Fruit fly (Drosophila melanogaster) whole organism, embryonic: Measurements from ENCODE around the gene UQCR-14L.

Experiments used
- CG10366 ChIP-seq: fragments of 200-800 bp; sonication (Bioruptor generic); IDR thresholded peaks from 2 replicates; pipeline ENCODE4 v1.3.6; 2022; ENCODE audit warnings: missing biosample characterization, missing genetic modification characterization
- CG10431 ChIP-seq: fragments of 200-800 bp; sonication (Bioruptor generic); optimal IDR thresholded peaks from 3 replicates; lab custom pipeline; 2018; ENCODE audit warnings: missing biosample characterization, mild to moderate bottlenecking, missing genetic modification characterization
- CG10462 ChIP-seq: fragments of 200-800 bp; sonication (Bioruptor generic); optimal IDR thresholded peaks from 2 replicates; lab custom pipeline; 2016; ENCODE audit warnings: missing biosample characterization, missing genetic modification characterization
- CG10565 ChIP-seq: fragments of 200-800 bp; sonication (Bioruptor generic); optimal IDR thresholded peaks from 3 replicates; lab custom pipeline; 2016; ENCODE audit warnings: missing biosample characterization, mild to moderate bottlenecking, missing genetic modification characterization
- CG10959 ChIP-seq: fragments of 200-800 bp; sonication (Bioruptor generic); IDR thresholded peaks from 2 replicates; pipeline ENCODE4 v1.3.6; 2022; ENCODE audit warnings: missing biosample characterization, missing genetic modification characterization
- CG12104 ChIP-seq: fragments of 200-800 bp; sonication (Bioruptor generic); optimal IDR thresholded peaks from 3 replicates; lab custom pipeline; 2016; ENCODE audit warnings: missing biosample characterization, missing genetic modification characterization
- CG12659 ChIP-seq: fragments of 200-800 bp; sonication (Bioruptor generic); optimal IDR thresholded peaks from 3 replicates; lab custom pipeline; 2017; ENCODE audit warnings: mild to moderate bottlenecking, missing biosample characterization, missing genetic modification reagents, missing genetic modification characterization
- CG12769 ChIP-seq: fragments of 200-800 bp; sonication (Bioruptor generic); optimal IDR thresholded peaks from 2 replicates; lab custom pipeline; 2019; ENCODE audit warnings: missing biosample characterization, mild to moderate bottlenecking, missing genetic modification characterization, moderate library complexity
- CG13624 ChIP-seq: fragments of 200-800 bp; sonication (Bioruptor generic); optimal IDR thresholded peaks from 2 replicates; lab custom pipeline; 2016; ENCODE audit warnings: missing biosample characterization, missing genetic modification characterization
- CG14050 ChIP-seq: fragments of 200-800 bp; sonication (Bioruptor generic); IDR thresholded peaks from 3 replicates; pipeline ENCODE4 v1.3.6; 2022; ENCODE audit warnings: missing biosample characterization, missing genetic modification characterization
- CG15514 ChIP-seq: fragments of 200-800 bp; sonication (Bioruptor generic); optimal IDR thresholded peaks from 3 replicates; lab custom pipeline; 2017; ENCODE audit warnings: missing biosample characterization, missing genetic modification characterization, mild to moderate bottlenecking, moderate library complexity, missing genetic modification reagents
- CG15601 ChIP-seq: fragments of 200-800 bp; sonication (Bioruptor generic); optimal IDR thresholded peaks from 3 replicates; lab custom pipeline; 2019; ENCODE audit warnings: missing biosample characterization, mild to moderate bottlenecking, missing genetic modification characterization, moderate library complexity
- CG15696 ChIP-seq: fragments of 200-800 bp; sonication (Bioruptor generic); optimal IDR thresholded peaks from 2 replicates; lab custom pipeline; 2019; ENCODE audit warnings: missing biosample characterization, mild to moderate bottlenecking, missing genetic modification characterization, moderate library complexity
- CG1792 ChIP-seq: fragments of 200-800 bp; sonication (Bioruptor generic); optimal IDR thresholded peaks from 2 replicates; lab custom pipeline; 2016; ENCODE audit warnings: missing biosample characterization, missing genetic modification characterization
- CG2712 ChIP-seq: fragments of 200-800 bp; optimal IDR thresholded peaks from 3 replicates; lab custom pipeline; 2019; ENCODE audit warnings: missing biosample characterization, mild to moderate bottlenecking, missing genetic modification characterization, moderate library complexity
- CG3065 ChIP-seq: fragments of 200-800 bp; sonication (Bioruptor generic); optimal IDR thresholded peaks from 2 replicates; lab custom pipeline; 2016; ENCODE audit warnings: missing biosample characterization, missing genetic modification characterization
- CG31365 ChIP-seq: fragments of 200-800 bp; sonication (Bioruptor generic); optimal IDR thresholded peaks from 2 replicates; lab custom pipeline; 2018; ENCODE audit warnings: missing biosample characterization, mild to moderate bottlenecking, missing genetic modification characterization
- CG3163 ChIP-seq: fragments of 200-800 bp; sonication (Bioruptor generic); optimal IDR thresholded peaks from 3 replicates; lab custom pipeline; 2016; ENCODE audit warnings: missing biosample characterization, missing genetic modification characterization
- CG33213 ChIP-seq: fragments of 200-800 bp; sonication (Bioruptor generic); optimal IDR thresholded peaks from 3 replicates; lab custom pipeline; 2016; ENCODE audit warnings: missing biosample characterization, missing genetic modification characterization
- CG4617 ChIP-seq: fragments of 200-800 bp; sonication (Bioruptor generic); optimal IDR thresholded peaks from 3 replicates; lab custom pipeline; 2016; ENCODE audit warnings: missing biosample characterization, missing genetic modification characterization, borderline replicate concordance
- CG4820 ChIP-seq: fragments of 200-800 bp; sonication (Bioruptor generic); optimal IDR thresholded peaks from 3 replicates; lab custom pipeline; 2016; ENCODE audit warnings: missing biosample characterization, missing genetic modification characterization
- CG6689 ChIP-seq: fragments of 200-800 bp; sonication (Bioruptor generic); IDR thresholded peaks from 2 replicates; pipeline ENCODE4 v1.3.6; 2022; ENCODE audit warnings: missing biosample characterization, missing genetic modification characterization
- CG7745 ChIP-seq: fragments of 200-800 bp; sonication (Bioruptor generic); optimal IDR thresholded peaks from 2 replicates; lab custom pipeline; 2018; ENCODE audit warnings: missing biosample characterization, mild to moderate bottlenecking, missing genetic modification characterization, moderate library complexity
- CG7839 ChIP-seq: fragments of 200-800 bp; sonication (Bioruptor generic); optimal IDR thresholded peaks from 3 replicates; lab custom pipeline; 2018; ENCODE audit warnings: missing biosample characterization, mild to moderate bottlenecking, missing genetic modification characterization, moderate library complexity
- CG8388 ChIP-seq: fragments of 200-800 bp; sonication (Bioruptor generic); optimal IDR thresholded peaks from 2 replicates; lab custom pipeline; 2019; ENCODE audit warnings: missing biosample characterization, mild to moderate bottlenecking, missing genetic modification characterization, moderate library complexity
- Dbx ChIP-seq: fragments of 200-800 bp; sonication (Bioruptor generic); IDR thresholded peaks from 3 replicates; pipeline ENCODE4 v1.3.6; 2022; ENCODE audit warnings: missing biosample characterization, missing genetic modification characterization
- Dfd ChIP-seq, 2 experiments: fragments of >200 bp; optimal IDR thresholded peaks; 2 replicates each; lab custom pipeline; 2017; ENCODE audit warnings: missing biosample characterization in 2 of 2, missing genetic modification characterization in 2 of 2
- Dp ChIP-seq: fragments of 200-800 bp; sonication (Bioruptor generic); optimal IDR thresholded peaks from 2 replicates; lab custom pipeline; 2018; ENCODE audit warnings: missing biosample characterization, mild to moderate bottlenecking, missing genetic modification characterization, moderate library complexity
- E2f1 ChIP-seq: fragments of 200-800 bp; sonication (Bioruptor generic); IDR thresholded peaks from 2 replicates; pipeline ENCODE4 v1.3.6; 2022; ENCODE audit warnings: missing biosample characterization, missing genetic modification characterization
- HHEX ChIP-seq: fragments of 200-800 bp; sonication (Bioruptor generic); optimal IDR thresholded peaks from 3 replicates; lab custom pipeline; 2017; ENCODE audit warnings: missing biosample characterization, mild to moderate bottlenecking, missing genetic modification characterization, missing genetic modification reagents
- Kr ChIP-seq: fragments of 200-800 bp; sonication (Bioruptor generic); optimal IDR thresholded peaks from 2 replicates; lab custom pipeline; 2017; ENCODE audit warnings: missing biosample characterization, mild to moderate bottlenecking, missing genetic modification characterization
- NFAT ChIP-seq: fragments of 200-800 bp; sonication (Bioruptor generic); IDR thresholded peaks from 2 replicates; pipeline ENCODE4 v1.3.6; 2022; ENCODE audit warnings: missing biosample characterization, missing genetic modification characterization
- Ptx1 ChIP-seq: fragments of 200-800 bp; sonication (Bioruptor generic); IDR thresholded peaks from 2 replicates; pipeline ENCODE4 v1.3.6; 2022; ENCODE audit warnings: missing biosample characterization, missing genetic modification characterization
- ato ChIP-seq: fragments of 200-800 bp; sonication (Bioruptor generic); IDR thresholded peaks from 2 replicates; pipeline ENCODE4 v1.3.6; 2022; ENCODE audit warnings: missing biosample characterization, missing genetic modification characterization; ENCODE audit not compliant: partially characterized antibody
- bab2 ChIP-seq: fragments of 200-800 bp; sonication (Bioruptor generic); optimal IDR thresholded peaks from 2 replicates; lab custom pipeline; 2016; ENCODE audit warnings: missing biosample characterization, missing genetic modification characterization
- cg ChIP-seq: fragments of 200-800 bp; sonication (Bioruptor generic); optimal IDR thresholded peaks from 3 replicates; lab custom pipeline; 2019; ENCODE audit warnings: missing biosample characterization, mild to moderate bottlenecking, missing genetic modification characterization, moderate library complexity
- crp ChIP-seq, 2 experiments: fragments of 200-800 bp; sonication (Bioruptor generic); optimal IDR thresholded peaks; 2 replicates in 1 of 2; 3 replicates in 1 of 2; lab custom pipeline; 2017; ENCODE audit warnings: missing biosample characterization in 2 of 2, missing genetic modification characterization in 2 of 2, mild to moderate bottlenecking in 1 of 2, moderate library complexity in 1 of 2
- ems ChIP-seq: fragments of 200-800 bp; sonication (Bioruptor generic); optimal IDR thresholded peaks from 3 replicates; lab custom pipeline; 2016; ENCODE audit warnings: missing biosample characterization, missing genetic modification characterization
- fru ChIP-seq: fragments of >200 bp; optimal IDR thresholded peaks from 2 replicates; lab custom pipeline; 2017
- gfzf ChIP-seq: fragments of 200-800 bp; sonication (Bioruptor generic); optimal IDR thresholded peaks from 2 replicates; lab custom pipeline; 2016; ENCODE audit warnings: missing biosample characterization, mild to moderate bottlenecking, missing genetic modification characterization, moderate library complexity
- grn ChIP-seq: fragments of 200-800 bp; sonication (Bioruptor generic); optimal IDR thresholded peaks from 3 replicates; lab custom pipeline; 2017; ENCODE audit warnings: missing biosample characterization, missing genetic modification characterization
- gsb ChIP-seq: fragments of 200-800 bp; sonication (Bioruptor generic); IDR thresholded peaks from 2 replicates; pipeline ENCODE4 v1.3.6; 2022; ENCODE audit warnings: missing biosample characterization, missing genetic modification characterization
- gt ChIP-seq: fragments of 200-800 bp; sonication (Bioruptor generic); IDR thresholded peaks from 2 replicates; pipeline ENCODE4 v1.3.6; 2022; ENCODE audit warnings: missing biosample characterization, missing genetic modification characterization
- lilli ChIP-seq: fragments of 200-800 bp; sonication (Bioruptor generic); optimal IDR thresholded peaks from 3 replicates; lab custom pipeline; 2016; ENCODE audit warnings: missing biosample characterization, missing genetic modification characterization
- luna ChIP-seq: fragments of 200-800 bp; sonication (Bioruptor generic); optimal IDR thresholded peaks from 2 replicates; lab custom pipeline; 2016; ENCODE audit warnings: missing biosample characterization, missing genetic modification characterization
- mam ChIP-seq: fragments of 200-800 bp; sonication (Bioruptor generic); optimal IDR thresholded peaks from 3 replicates; lab custom pipeline; 2016; ENCODE audit warnings: missing biosample characterization, missing genetic modification characterization
- pros ChIP-seq: fragments of 200-800 bp; sonication (Bioruptor generic); optimal IDR thresholded peaks from 3 replicates; lab custom pipeline; 2019; ENCODE audit warnings: missing biosample characterization, mild to moderate bottlenecking, missing genetic modification characterization, moderate library complexity
- pzg ChIP-seq: fragments of 200-800 bp; sonication (Bioruptor generic); optimal IDR thresholded peaks from 3 replicates; lab custom pipeline; 2018; ENCODE audit warnings: missing biosample characterization, mild to moderate bottlenecking, missing genetic modification characterization, moderate library complexity
- unpg ChIP-seq: fragments of 200-800 bp; sonication (Bioruptor generic); optimal IDR thresholded peaks from 3 replicates; lab custom pipeline; 2018; ENCODE audit warnings: missing biosample characterization, mild to moderate bottlenecking, missing genetic modification characterization, moderate library complexity

UQCR-14L gene

DNA sequence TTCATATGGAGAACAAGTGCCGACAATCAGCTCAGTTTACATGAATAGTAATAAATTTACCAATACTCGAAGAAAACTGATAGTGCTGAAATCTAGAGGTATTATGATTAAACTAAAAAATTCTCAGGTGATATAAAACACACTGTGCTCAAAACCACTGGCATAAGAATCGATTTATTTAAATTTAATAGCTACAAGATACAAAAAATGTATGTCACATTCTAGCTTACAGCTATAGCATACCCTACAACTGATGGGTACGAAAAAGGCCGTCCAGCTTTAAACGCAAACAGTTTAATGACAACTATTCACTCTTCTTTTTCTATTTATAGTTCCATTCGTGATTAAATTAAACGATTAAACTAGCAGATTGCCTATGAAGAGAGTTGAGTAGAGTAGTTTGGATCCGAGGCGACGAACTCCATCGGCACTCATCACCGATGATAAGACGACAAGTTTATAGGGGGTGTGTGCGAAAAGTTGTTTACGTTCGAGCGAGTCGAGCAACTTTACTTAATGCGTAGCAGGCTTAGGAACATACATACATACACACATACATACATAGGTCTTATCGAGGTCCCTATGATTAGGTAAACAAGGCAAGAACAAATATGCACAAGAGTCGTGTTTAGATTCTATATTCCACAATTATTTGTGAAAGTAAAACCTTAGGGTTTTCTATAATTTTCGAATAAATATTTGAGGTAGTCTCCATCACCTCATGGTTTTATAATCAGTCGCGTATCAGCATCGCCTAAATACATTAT lies 35.1 kb downstream of the UQCR-14L start (continued):
- TF ChIP-seq CG10462 (GFP tag; lab: Kevin White, UChicago) (peak; percentile 66), CG12769 (tag; lab: Kevin White, UChicago) (peak; percentile 57), CG7745 (tag; lab: Kevin White, UChicago) (peak; percentile 61), pzg (GFP tag; lab: Kevin White, UChicago) (no peak), CG2712 (tag; lab: Kevin White, UChicago) (peak; percentile 52), luna (GFP tag; lab: Kevin White, UChicago) (peak; percentile 30), CG14050 (GFP tag; lab: Robert Waterston, UW) (peak; percentile 26; the same call in 2 of the 3 replicates), CG3163 (GFP tag; lab: Kevin White, UChicago) (peak; percentile 62), CG15514 (peak; percentile 58), CG10366 (GFP tag; lab: Robert Waterston, UW) (peak; percentile 63; the same call in 1 of the 2 replicates), Dp (GFP tag; lab: Kevin White, UChicago) (no peak), CG7839 (tag; lab: Kevin White, UChicago) (peak; percentile 64), crp (GFP tag; optimal IDR thresholded peaks at IDR 0.05; lab: Kevin White, UChicago) (peak in 1 of 2 experiments; percentile 36), CG33213 (GFP tag; lab: Kevin White, UChicago) (peak; percentile 84), gfzf (peak; percentile 7), unpg (GFP tag; lab: Kevin White, UChicago) (peak; percentile 55), Dbx (GFP tag; lab: Robert Waterston, UW) (peak; percentile 75; the same call in 2 of the 3 replicates), bab2 (GFP tag; lab: Kevin White, UChicago) (peak; percentile 91), CG13624 (GFP tag; lab: Kevin White, UChicago) (peak; percentile 60), CG10959 (peak; percentile 81), CG4617 (no peak), CG15696 (tag; lab: Kevin White, UChicago) (peak; percentile 94), ems (GFP tag; lab: Kevin White, UChicago) (peak; percentile 6), CG12659 (GFP tag; lab: Kevin White, UChicago) (peak; percentile 69), Kr (GFP tag; lab: Kevin White, UChicago) (peak; percentile 89), CG1792 (GFP tag; lab: Kevin White, UChicago) (peak; percentile 94), CG10565 (GFP tag; lab: Kevin White, UChicago) (peak; percentile 28), NFAT (GFP tag; lab: Robert Waterston, UW) (peak; percentile 80), CG12104 (GFP tag; lab: Kevin White, UChicago) (peak; percentile 64), E2f1 (GFP tag; lab: Robert Waterston, UW) (peak; percentile 56), CG6689 (GFP tag; lab: Robert Waterston, UW) (peak; percentile 54), CG10431 (no peak), fru (lab: Kevin White, UChicago) (no peak), cg (GFP tag; lab: Kevin White, UChicago) (peak; percentile 1), CG15601 (peak; percentile 75), ato (no peak), gsb (GFP tag; lab: Robert Waterston, UW) (peak; percentile 50), CG4820 (GFP tag; lab: Kevin White, UChicago) (peak; percentile 58), Dfd (GFP tag; optimal IDR thresholded peaks at IDR 0.05; lab: Kevin White, UChicago) (no peak), pros (GFP tag; lab: Kevin White, UChicago) (no peak), lilli (GFP tag; lab: Kevin White, UChicago) (peak; percentile 80), grn (GFP tag; lab: Kevin White, UChicago) (peak; percentile 71), CG8388 (GFP tag; lab: Kevin White, UChicago) (no peak), CG31365 (peak; percentile 5), Ptx1 (GFP tag; lab: Robert Waterston, UW) (peak; percentile 81), HHEX (GFP tag; lab: Kevin White, UChicago) (peak; percentile 66), CG3065 (GFP tag; lab: Kevin White, UChicago) (no peak), gt (GFP tag; lab: Robert Waterston, UW) (0 out of 2 replicates have a peak, but pooled peaks have one; percentile 9), mam (peak; percentile 82)
